Fruit fly (Drosophila melanogaster) whole organism, embryonic: Measurements from ENCODE around the gene Agpat4.

Experiments
- B-H2 ChIP-seq: fragments of 200-800 bp; sonication (Bioruptor generic); optimal IDR thresholded peaks from 2 replicates; lab custom pipeline; 2018; ENCODE audit warnings: missing biosample characterization, mild to moderate bottlenecking, missing genetic modification characterization
- Bteb2 ChIP-seq: fragments of 200-800 bp; sonication (Bioruptor generic); optimal IDR thresholded peaks from 2 replicates; lab custom pipeline; 2016; ENCODE audit warnings: missing biosample characterization, missing genetic modification characterization
- CG10959 ChIP-seq: fragments of 200-800 bp; sonication (Bioruptor generic); IDR thresholded peaks from 2 replicates; pipeline ENCODE4 v1.3.6; 2022; ENCODE audit warnings: missing biosample characterization, missing genetic modification characterization
- CG10979 ChIP-seq: fragments of 200-800 bp; sonication (Bioruptor generic); optimal IDR thresholded peaks from 2 replicates; lab custom pipeline; 2018; ENCODE audit warnings: missing biosample characterization, mild to moderate bottlenecking, missing genetic modification characterization, moderate library complexity
- CG12744 ChIP-seq: fragments of 200-800 bp; sonication (Bioruptor generic); optimal IDR thresholded peaks from 2 replicates; lab custom pipeline; 2016; ENCODE audit warnings: missing biosample characterization, missing genetic modification characterization
- CG13624 ChIP-seq: fragments of 200-800 bp; sonication (Bioruptor generic); optimal IDR thresholded peaks from 2 replicates; lab custom pipeline; 2016; ENCODE audit warnings: missing biosample characterization, missing genetic modification characterization
- CG16813 ChIP-seq: fragments of 200-800 bp; sonication (Bioruptor generic); IDR thresholded peaks from 3 replicates; pipeline ENCODE4 v1.3.6; 2022; ENCODE audit warnings: missing biosample characterization, missing genetic modification characterization; ENCODE audit not compliant: partially characterized antibody
- CG17385 ChIP-seq: fragments of 200-800 bp; sonication (Bioruptor generic); optimal IDR thresholded peaks from 3 replicates; lab custom pipeline; 2018; ENCODE audit warnings: missing biosample characterization, mild to moderate bottlenecking, missing genetic modification characterization
- CG18011 ChIP-seq: fragments of 200-800 bp; sonication (Bioruptor generic); optimal IDR thresholded peaks from 2 replicates; lab custom pipeline; 2017; ENCODE audit warnings: missing biosample characterization, missing genetic modification characterization, mild to moderate bottlenecking, moderate library complexity, missing genotype
- CG2199 ChIP-seq: fragments of 200-800 bp; sonication (Bioruptor generic); IDR thresholded peaks from 3 replicates; pipeline ENCODE4 v1.3.6; 2022; ENCODE audit warnings: missing biosample characterization, missing genetic modification characterization
- CG30403 ChIP-seq: fragments of 200-800 bp; sonication (Bioruptor generic); optimal IDR thresholded peaks from 3 replicates; lab custom pipeline; 2016; ENCODE audit warnings: missing biosample characterization, missing genetic modification characterization
- CG31388 ChIP-seq: fragments of 200-800 bp; sonication (Bioruptor generic); optimal IDR thresholded peaks from 2 replicates; lab custom pipeline; 2016; ENCODE audit warnings: missing biosample characterization, missing genetic modification characterization
- CG32767 ChIP-seq: fragments of 200-800 bp; sonication (Bioruptor generic); IDR thresholded peaks from 2 replicates; pipeline ENCODE4 v1.3.6; 2022; ENCODE audit warnings: missing biosample characterization, missing genetic modification characterization
- CG4282 ChIP-seq: fragments of 200-800 bp; sonication (Bioruptor generic); optimal IDR thresholded peaks from 2 replicates; lab custom pipeline; 2016; ENCODE audit warnings: missing biosample characterization, missing genetic modification characterization
- CG43689 ChIP-seq: fragments of 200-800 bp; sonication (Bioruptor generic); IDR thresholded peaks from 2 replicates; pipeline ENCODE4 v1.3.6; 2022; ENCODE audit warnings: missing biosample characterization, missing genetic modification characterization
- CG4404 ChIP-seq: fragments of 200-800 bp; sonication (Bioruptor generic); IDR thresholded peaks from 2 replicates; pipeline ENCODE4 v1.3.6; 2022; ENCODE audit warnings: missing biosample characterization, missing genetic modification characterization
- CG4617 ChIP-seq: fragments of 200-800 bp; sonication (Bioruptor generic); optimal IDR thresholded peaks from 3 replicates; lab custom pipeline; 2016; ENCODE audit warnings: missing biosample characterization, missing genetic modification characterization, borderline replicate concordance
- CG6765 ChIP-seq: fragments of 200-800 bp; sonication (Bioruptor generic); optimal IDR thresholded peaks from 3 replicates; lab custom pipeline; 2017; ENCODE audit warnings: missing biosample characterization, mild to moderate bottlenecking, missing genetic modification characterization
- CG6854 ChIP-seq: fragments of 200-800 bp; sonication (Bioruptor generic); optimal IDR thresholded peaks from 3 replicates; lab custom pipeline; 2017; ENCODE audit warnings: missing biosample characterization, mild to moderate bottlenecking, missing genetic modification characterization
- CG7372 ChIP-seq: fragments of 200-800 bp; sonication (Bioruptor generic); IDR thresholded peaks from 2 replicates; pipeline ENCODE4 v1.3.6; 2022; ENCODE audit warnings: missing biosample characterization, missing genetic modification characterization
- CG7963 ChIP-seq: fragments of 200-800 bp; sonication (Bioruptor generic); IDR thresholded peaks from 3 replicates; pipeline ENCODE4 v1.3.6; 2022; ENCODE audit warnings: missing biosample characterization, missing genetic modification characterization; ENCODE audit not compliant: partially characterized antibody
- CG8089 ChIP-seq: fragments of 200-800 bp; sonication (Bioruptor generic); optimal IDR thresholded peaks from 3 replicates; lab custom pipeline; 2016; ENCODE audit warnings: missing biosample characterization, missing genetic modification characterization
- CG8944 ChIP-seq: fragments of 200-800 bp; sonication (Bioruptor generic); optimal IDR thresholded peaks from 3 replicates; lab custom pipeline; 2016; ENCODE audit warnings: missing biosample characterization, missing genetic modification characterization
- CG9215 ChIP-seq: fragments of 200-800 bp; sonication (Bioruptor generic); IDR thresholded peaks from 2 replicates; pipeline ENCODE4 v1.3.6; 2022; ENCODE audit warnings: missing biosample characterization, missing genetic modification characterization
- CG9609 ChIP-seq: fragments of 200-800 bp; sonication (Bioruptor generic); optimal IDR thresholded peaks from 3 replicates; lab custom pipeline; 2016; ENCODE audit warnings: missing biosample characterization, missing genetic modification characterization
- Dfd ChIP-seq, 2 experiments: fragments of >200 bp; optimal IDR thresholded peaks; 2 replicates each; lab custom pipeline; 2017; ENCODE audit warnings: missing biosample characterization in 2 of 2, missing genetic modification characterization in 2 of 2
- Hr3 ChIP-seq: fragments of 200-800 bp; sonication (Bioruptor generic); optimal IDR thresholded peaks from 3 replicates; lab custom pipeline; 2016; ENCODE audit warnings: missing biosample characterization, missing genetic modification characterization
- Kr ChIP-seq: fragments of 200-800 bp; sonication (Bioruptor generic); optimal IDR thresholded peaks from 2 replicates; lab custom pipeline; 2017; ENCODE audit warnings: missing biosample characterization, mild to moderate bottlenecking, missing genetic modification characterization
- MBD-R2 ChIP-seq: fragments of 200-800 bp; sonication (Bioruptor generic); IDR thresholded peaks from 2 replicates; pipeline ENCODE4 v1.3.6; 2022; ENCODE audit warnings: missing biosample characterization, missing genetic modification characterization
- NK7.1 ChIP-seq: fragments of 200-800 bp; sonication (Bioruptor generic); optimal IDR thresholded peaks from 3 replicates; lab custom pipeline; 2016; ENCODE audit warnings: missing biosample characterization, missing genetic modification characterization
- Neu2 ChIP-seq: fragments of 200-800 bp; sonication (Bioruptor generic); optimal IDR thresholded peaks from 3 replicates; lab custom pipeline; 2016; ENCODE audit warnings: missing biosample characterization, missing genetic modification characterization, borderline replicate concordance
- Poxn ChIP-seq: fragments of 200-800 bp; sonication (Bioruptor generic); IDR thresholded peaks from 2 replicates; pipeline ENCODE4 v1.3.6; 2022; ENCODE audit warnings: missing biosample characterization, missing genetic modification characterization
- Rfx ChIP-seq: fragments of 200-800 bp; sonication (Bioruptor generic); IDR thresholded peaks from 2 replicates; pipeline ENCODE4 v1.3.6; 2022; ENCODE audit warnings: missing biosample characterization, missing genetic modification characterization
- Six4 ChIP-seq: fragments of 200-800 bp; sonication (Bioruptor generic); optimal IDR thresholded peaks from 2 replicates; lab custom pipeline; 2016; ENCODE audit warnings: missing biosample characterization, missing genetic modification characterization
- al ChIP-seq: fragments of 200-800 bp; sonication (Bioruptor generic); IDR thresholded peaks from 2 replicates; pipeline ENCODE4 v1.3.6; 2022; ENCODE audit warnings: missing biosample characterization, missing genetic modification characterization
- bbx ChIP-seq: fragments of 200-800 bp; sonication (Bioruptor generic); IDR thresholded peaks from 2 replicates; pipeline ENCODE4 v1.3.6; 2022; ENCODE audit warnings: missing biosample characterization, missing genetic modification characterization; ENCODE audit not compliant: partially characterized antibody
- bowl ChIP-seq: fragments of 200-800 bp; sonication (Bioruptor generic); IDR thresholded peaks from 2 replicates; pipeline ENCODE4 v1.3.6; 2022; ENCODE audit warnings: missing biosample characterization, missing genetic modification characterization
- cad ChIP-seq: fragments of >200 bp; optimal IDR thresholded peaks from 2 replicates; lab custom pipeline; 2017; ENCODE audit warnings: missing biosample characterization, missing genetic modification characterization
- dati ChIP-seq: fragments of 200-800 bp; sonication (Bioruptor generic); IDR thresholded peaks from 2 replicates; pipeline ENCODE4 v1.3.6; 2022; ENCODE audit warnings: missing biosample characterization, missing genetic modification characterization
- en ChIP-seq: fragments of 200-800 bp; sonication (Bioruptor generic); optimal IDR thresholded peaks from 2 replicates; lab custom pipeline; 2016; ENCODE audit warnings: missing biosample characterization, missing genetic modification characterization
- gsb-n ChIP-seq: fragments of 200-800 bp; sonication (Bioruptor generic); optimal IDR thresholded peaks from 3 replicates; lab custom pipeline; 2018; ENCODE audit warnings: missing biosample characterization, mild to moderate bottlenecking, missing genetic modification characterization
- hb ChIP-seq: fragments of 200-800 bp; sonication (Bioruptor generic); IDR thresholded peaks from 3 replicates; pipeline ENCODE4 v1.3.6; 2022; ENCODE audit warnings: missing biosample characterization, missing genetic modification characterization; ENCODE audit not compliant: partially characterized antibody
- hth ChIP-seq: fragments of >200 bp; optimal IDR thresholded peaks from 2 replicates; lab custom pipeline; 2017; ENCODE audit warnings: inconsistent platforms
- kah ChIP-seq: fragments of 200-800 bp; sonication (Bioruptor generic); optimal IDR thresholded peaks from 2 replicates; lab custom pipeline; 2018; ENCODE audit warnings: missing biosample characterization, mild to moderate bottlenecking, missing genetic modification characterization
- lbe ChIP-seq: fragments of 200-800 bp; sonication (Bioruptor generic); optimal IDR thresholded peaks from 2 replicates; lab custom pipeline; 2016; ENCODE audit warnings: missing biosample characterization, mild to moderate bottlenecking, missing genetic modification characterization
- lmd ChIP-seq: fragments of 200-800 bp; sonication (Bioruptor generic); IDR thresholded peaks from 2 replicates; pipeline ENCODE4 v1.3.6; 2022; ENCODE audit warnings: missing biosample characterization, missing genetic modification characterization
- luna ChIP-seq: fragments of 200-800 bp; sonication (Bioruptor generic); optimal IDR thresholded peaks from 2 replicates; lab custom pipeline; 2016; ENCODE audit warnings: missing biosample characterization, missing genetic modification characterization
- onecut ChIP-seq: fragments of 200-800 bp; sonication (Bioruptor generic); IDR thresholded peaks from 2 replicates; pipeline ENCODE4 v1.3.6; 2022; ENCODE audit warnings: missing biosample characterization, missing genetic modification characterization
- otp ChIP-seq: fragments of 200-800 bp; sonication (Bioruptor generic); IDR thresholded peaks from 3 replicates; pipeline ENCODE4, ENCODE4 v1.3.6; 2022; ENCODE audit warnings: missing biosample characterization, missing genetic modification characterization
- pum ChIP-seq: fragments of 200-800 bp; sonication (Bioruptor generic); optimal IDR thresholded peaks from 2 replicates; lab custom pipeline; 2016; ENCODE audit warnings: missing biosample characterization, missing genetic modification characterization
- pzg ChIP-seq: fragments of 200-800 bp; sonication (Bioruptor generic); optimal IDR thresholded peaks from 3 replicates; lab custom pipeline; 2018; ENCODE audit warnings: missing biosample characterization, mild to moderate bottlenecking, missing genetic modification characterization, moderate library complexity
- repo ChIP-seq: fragments of 200-800 bp; sonication (Bioruptor generic); optimal IDR thresholded peaks from 2 replicates; lab custom pipeline; 2016; ENCODE audit warnings: missing biosample characterization, missing genetic modification characterization

Agpat4 gene

dm6 chr3L:16412394-16412950, 31.1 kb upstream of the Agpat4 start, which contains the start of gene Serinc (continued):
- TF ChIP-seq CG6854: no peak
- peak; percentile 59 for TF ChIP-seq B-H2
- TF ChIP-seq hb: peak; percentile 98
- TF ChIP-seq CG12744 (GFP tag; lab: Kevin White, UChicago): no peak
- no peak for TF ChIP-seq CG43689 (GFP tag; lab: Robert Waterston, UW)
- peak; percentile 36 for TF ChIP-seq CG8089 (GFP tag; lab: Kevin White, UChicago)
- peak; percentile 33 for TF ChIP-seq CG9609
- peak; percentile 38 for TF ChIP-seq CG17385 (GFP tag; lab: Kevin White, UChicago)
- 0 out of 2 replicates have a peak, but pooled peaks have one; percentile 34 for TF ChIP-seq al (GFP tag; lab: Robert Waterston, UW)
- no peak for TF ChIP-seq en (GFP tag; lab: Kevin White, UChicago)
- TF ChIP-seq CG10959 (GFP tag; lab: Robert Waterston, UW): no peak
- TF ChIP-seq CG31388: peak; percentile 17
- peak; percentile 95 for TF ChIP-seq CG7963 (GFP tag; lab: Robert Waterston, UW)
- peak; percentile 91 for TF ChIP-seq CG4617 (GFP tag; lab: Kevin White, UChicago)
- peak; percentile 10 for TF ChIP-seq luna
- peak; percentile 78 for TF ChIP-seq MBD-R2 (GFP tag; lab: Robert Waterston, UW)
- TF ChIP-seq Six4 (GFP tag; lab: Kevin White, UChicago): peak; percentile 7
- peak; percentile 17 for TF ChIP-seq pum
- peak; percentile 98 for TF ChIP-seq CG16813 (GFP tag; lab: Robert Waterston, UW)
- peak; percentile 68 for TF ChIP-seq CG13624 (GFP tag; lab: Kevin White, UChicago)
- no peak for TF ChIP-seq CG18011 (GFP tag; lab: Kevin White, UChicago)
- TF ChIP-seq lmd (GFP tag; lab: Robert Waterston, UW): no peak; the same call in 1 of the 2 replicates
- TF ChIP-seq CG2199 (GFP tag; lab: Robert Waterston, UW): no peak
- TF ChIP-seq CG4404 (GFP tag; lab: Robert Waterston, UW): peak; percentile 11; the same call in 1 of the 2 replicates
- TF ChIP-seq bbx (GFP tag; lab: Robert Waterston, UW): peak; percentile 97
- no peak for TF ChIP-seq cad (GFP tag; lab: Kevin White, UChicago)
- TF ChIP-seq hth (lab: Kevin White, UChicago): no peak
- 0 out of 2 replicates have a peak, but pooled peaks have one; percentile 71 for TF ChIP-seq Rfx (GFP tag; lab: Robert Waterston, UW)
- TF ChIP-seq CG8944: peak; percentile 36
- TF ChIP-seq otp: no peak
- TF ChIP-seq Dfd (GFP tag; optimal IDR thresholded peaks at IDR 0.05; lab: Kevin White, UChicago): no peak
- peak; percentile 57 for TF ChIP-seq CG10979 (tag; lab: Kevin White, UChicago)
- no peak for TF ChIP-seq Poxn (GFP tag; lab: Robert Waterston, UW)
- peak; percentile 56 for TF ChIP-seq lbe (GFP tag; lab: Kevin White, UChicago)
- no peak for TF ChIP-seq Kr (GFP tag; lab: Kevin White, UChicago)
- peak; percentile 76 for TF ChIP-seq onecut (GFP tag; lab: Robert Waterston, UW)
- TF ChIP-seq CG7372 (GFP tag; lab: Robert Waterston, UW): 0 out of 2 replicates have a peak, but pooled peaks have one; percentile 28
- no peak for TF ChIP-seq kah (GFP tag; lab: Kevin White, UChicago)
- no peak for TF ChIP-seq dati (GFP tag; lab: Robert Waterston, UW)
- TF ChIP-seq Neu2: no peak
- TF ChIP-seq CG9215: peak; percentile 46; the same call in 1 of the 2 replicates
- TF ChIP-seq Hr3 (GFP tag; lab: Kevin White, UChicago): peak; percentile 56
- no peak for TF ChIP-seq NK7.1 (GFP tag; lab: Kevin White, UChicago)
- TF ChIP-seq CG30403 (GFP tag; lab: Kevin White, UChicago): peak; percentile 70
- no peak for TF ChIP-seq bowl
- peak; percentile 71 for TF ChIP-seq pzg
- peak; percentile 27 for TF ChIP-seq CG4282 (GFP tag; lab: Kevin White, UChicago)
- no peak for TF ChIP-seq gsb-n (tag; lab: Kevin White, UChicago)
- TF ChIP-seq CG32767 (GFP tag; lab: Robert Waterston, UW): no peak
- TF ChIP-seq Bteb2 (GFP tag; lab: Kevin White, UChicago): peak; percentile 40
- no peak for TF ChIP-seq CG6765 (GFP tag; lab: Kevin White, UChicago)
- no peak for TF ChIP-seq repo (GFP tag; lab: Kevin White, UChicago)
